Fruit fly (Drosophila melanogaster): ENCODE data around the gene CG31674.

dm6 chr2L:20849000-20849399 lies 17.9 kb downstream of the CG31674 start, which contains the start of gene CG14402:
- no peak for TF ChIP-seq CG1620 (GFP tag; optimal IDR thresholded peaks at IDR 0.05)
- TF ChIP-seq CG5204 (GFP tag; optimal IDR thresholded peaks at IDR 0.05): no peak
- no peak for TF ChIP-seq Hr96 (GFP tag; optimal IDR thresholded peaks at IDR 0.05)
- no peak for TF ChIP-seq bab1 (GFP tag; optimal IDR thresholded peaks at IDR 0.05)
- no peak for TF ChIP-seq CG7101 (tag; optimal IDR thresholded peaks at IDR 0.05)
- TF ChIP-seq Mnt (GFP tag; optimal IDR thresholded peaks at IDR 0.05): no peak
- TF ChIP-seq cnc (optimal IDR thresholded peaks at IDR 0.05): no peak
- TF ChIP-seq CG12768 (GFP tag; optimal IDR thresholded peaks at IDR 0.05): no peak
- TF ChIP-seq CG7045 (GFP tag; optimal IDR thresholded peaks at IDR 0.05): no peak
- no peak for TF ChIP-seq pad (GFP tag; optimal IDR thresholded peaks at IDR 0.05)

Data from whole organism, adult.